Worm (Caenorhabditis elegans): Measurements from ENCODE around the gene ugt-24.
"Not testable (repeated sequence)": the region's sequence is repeated elsewhere in the genome, so short reads cannot be mapped to it uniquely, and the experiment has no call there.

ce11 chrIV:6253000-6253399 is 42.5 kb upstream of the ugt-24 start, which contains the start of gene T13A10.2:
- not testable (repeated sequence) for TF ChIP-seq elt-1, elt-3, ztf-11, snpc-4, unc-39, crh-2 (tag; optimal IDR thresholded peaks at IDR 0.05)

Measured in whole organism, L2 larva.